Worm (Caenorhabditis elegans) whole organism, L1 larva: Measurements from ENCODE around the gene F11A10.6.

Experiments used
- ama-1 ChIP-seq: fragments of 150-350 bp; optimal IDR thresholded peaks from 2 replicates; lab custom pipeline; 2014
- jun-1 ChIP-seq: fragments of 150-350 bp; optimal IDR thresholded peaks from 2 replicates; lab custom pipeline; 2014; ENCODE audit warnings: missing biosample characterization, missing genetic modification reagents, missing genetic modification characterization
- nhr-12 ChIP-seq: sonication (generic microtip); optimal IDR thresholded peaks from 2 replicates; lab custom pipeline; 2017; ENCODE audit warnings: missing biosample characterization, missing genetic modification characterization
- snpc-4 ChIP-seq: fragments of 150-350 bp; optimal IDR thresholded peaks from 2 replicates; lab custom pipeline; 2014; ENCODE audit warnings: missing biosample characterization, missing genetic modification characterization
- vab-15 ChIP-seq: sonication (generic microtip); optimal IDR thresholded peaks from 2 replicates; lab custom pipeline; 2017; ENCODE audit warnings: missing genotype, mild to moderate bottlenecking, missing genetic modification characterization, missing compliant biosample characterization

DNA sequence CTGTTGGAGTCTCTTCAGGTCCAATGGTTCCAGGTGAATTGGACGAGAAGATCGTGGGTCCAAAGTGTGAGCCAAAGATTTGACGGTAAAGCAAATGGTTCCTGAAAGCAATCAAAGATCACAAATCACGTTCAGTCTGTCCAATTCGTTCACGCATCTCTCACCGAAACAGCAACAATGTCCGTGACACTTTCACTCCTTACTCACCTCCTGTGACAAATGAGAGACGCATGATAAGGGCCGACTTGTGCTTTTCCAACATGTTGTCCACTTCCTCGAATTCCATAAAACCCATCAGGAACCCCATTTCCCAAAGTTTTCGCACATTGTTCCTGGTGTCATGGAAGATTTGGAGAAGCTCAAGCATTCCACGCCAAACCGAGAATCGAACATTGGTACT, 49.0 kb downstream of the F11A10.6 start:
- TF ChIP-seq nhr-12 (no peak), jun-1 (tag; lab: Kevin White, UChicago) (no peak), snpc-4 (no peak), ama-1 (lab: Kevin White, UChicago) (no peak), vab-15 (tag; lab: Kevin White, UChicago) (no peak)
